Worm (Caenorhabditis elegans) whole organism, young adult: ENCODE measurements around the gene sup-9.
"Not testable (repeated sequence)": the region's sequence is repeated elsewhere in the genome, so short reads cannot be mapped to it uniquely, and the experiment has no call there.

Experiments
- B0261.1 ChIP-seq: sonication (generic microtip); optimal IDR thresholded peaks from 2 replicates; lab custom pipeline; 2016; ENCODE audit warnings: mild to moderate bottlenecking, missing genetic modification characterization, moderate library complexity, missing compliant biosample characterization
- B0336.3 ChIP-seq: fragments of 200-800 bp; sonication (Bioruptor generic); IDR thresholded peaks from 2 replicates; pipeline ENCODE4 v1.3.6; 2022; ENCODE audit warnings: missing genetic modification characterization, missing compliant biosample characterization
- F52B5.7 ChIP-seq: sonication (generic microtip); optimal IDR thresholded peaks from 2 replicates; lab custom pipeline; 2016; ENCODE audit warnings: mild to moderate bottlenecking, missing genetic modification characterization, missing compliant biosample characterization
- F57C9.4 ChIP-seq: sonication (generic microtip); optimal IDR thresholded peaks from 2 replicates; lab custom pipeline; 2017; ENCODE audit warnings: mild to moderate bottlenecking, missing genetic modification characterization, missing compliant biosample characterization
- Y53G8AR.9 ChIP-seq: fragments of 200-800 bp; sonication (Bioruptor generic); conservative IDR thresholded peaks from 2 replicates; pipeline ENCODE4 v1.3.6; 2022; ENCODE audit warnings: missing genetic modification reagents, missing genetic modification characterization, missing compliant biosample characterization
- Y56A3A.18 ChIP-seq: fragments of 200-800 bp; sonication (Bioruptor generic); IDR thresholded peaks from 2 replicates; pipeline ENCODE4 v1.3.6; 2022; ENCODE audit warnings: missing genetic modification reagents, missing genetic modification characterization, missing compliant biosample characterization
- aptf-2 ChIP-seq: fragments of 200-800 bp; sonication (Bioruptor generic); conservative IDR thresholded peaks from 2 replicates; pipeline ENCODE4 v1.3.6; 2022; ENCODE audit warnings: missing genetic modification reagents, missing genetic modification characterization, missing compliant biosample characterization
- atf-7 ChIP-seq: sonication (generic microtip); optimal IDR thresholded peaks from 2 replicates; lab custom pipeline; 2017; ENCODE audit warnings: mild to moderate bottlenecking, missing genetic modification characterization, missing compliant biosample characterization
- athp-1 ChIP-seq: sonication (generic microtip); optimal IDR thresholded peaks from 2 replicates; lab custom pipeline; 2017; ENCODE audit warnings: mild to moderate bottlenecking, missing genetic modification characterization, missing compliant biosample characterization
- attf-3 ChIP-seq: fragments of 200-800 bp; sonication (Bioruptor generic); conservative IDR thresholded peaks from 2 replicates; pipeline ENCODE4 v1.3.6; 2022; ENCODE audit warnings: missing genetic modification reagents, missing genetic modification characterization, missing compliant biosample characterization
- attf-5 ChIP-seq: fragments of 200-800 bp; sonication (Bioruptor generic); optimal IDR thresholded peaks from 2 replicates; lab custom pipeline; 2018; ENCODE audit warnings: mild to moderate bottlenecking, missing genetic modification characterization, missing compliant biosample characterization
- cebp-2 ChIP-seq: fragments of 200-800 bp; sonication (Bioruptor generic); IDR thresholded peaks from 2 replicates; pipeline ENCODE4 v1.3.6; 2022; ENCODE audit warnings: missing genetic modification characterization, missing compliant biosample characterization
- ceh-27 ChIP-seq: fragments of 200-800 bp; sonication (Bioruptor generic); optimal IDR thresholded peaks from 2 replicates; lab custom pipeline; 2018; ENCODE audit warnings: mild to moderate bottlenecking, missing genetic modification characterization, moderate library complexity, missing compliant biosample characterization
- ceh-79 ChIP-seq: sonication (generic microtip); optimal IDR thresholded peaks from 2 replicates; lab custom pipeline; 2017; ENCODE audit warnings: mild to moderate bottlenecking, missing genetic modification characterization, missing compliant biosample characterization
- chd-7 ChIP-seq: sonication (generic microtip); optimal IDR thresholded peaks from 2 replicates; lab custom pipeline; 2016; ENCODE audit warnings: mild to moderate bottlenecking, missing genetic modification characterization, moderate library complexity, missing compliant biosample characterization
- die-1 ChIP-seq: sonication (generic microtip); optimal IDR thresholded peaks from 2 replicates; lab custom pipeline; 2016; ENCODE audit warnings: missing genotype, mild to moderate bottlenecking, missing genetic modification characterization, missing compliant biosample characterization
- dox-1 ChIP-seq: fragments of 200-800 bp; sonication (Bioruptor generic); IDR thresholded peaks from 2 replicates; pipeline ENCODE4 v1.3.6; 2022; ENCODE audit warnings: missing genetic modification reagents, missing genetic modification characterization, missing compliant biosample characterization
- efl-1 ChIP-seq: fragments of 150-350 bp; optimal IDR thresholded peaks from 2 replicates; lab custom pipeline; 2014; ENCODE audit warnings: missing biosample characterization, missing genetic modification reagents, missing genetic modification characterization
- egl-18 ChIP-seq: fragments of 200-800 bp; sonication (Bioruptor generic); IDR thresholded peaks from 2 replicates; pipeline ENCODE4 v1.3.6; 2022; ENCODE audit warnings: missing genetic modification reagents, missing genetic modification characterization, missing compliant biosample characterization
- ekl-4 ChIP-seq: fragments of 200-800 bp; sonication (Bioruptor generic); IDR thresholded peaks from 2 replicates; pipeline ENCODE4 v1.3.6; 2022; ENCODE audit warnings: missing genetic modification reagents, missing genetic modification characterization, missing compliant biosample characterization
- gei-17 ChIP-seq: fragments of 200-800 bp; sonication (Bioruptor generic); optimal IDR thresholded peaks from 2 replicates; lab custom pipeline; 2018; ENCODE audit warnings: mild to moderate bottlenecking, missing genetic modification characterization, missing compliant biosample characterization
- hmg-20 ChIP-seq: fragments of 200-800 bp; sonication (Bioruptor generic); IDR thresholded peaks from 2 replicates; pipeline ENCODE4 v1.3.6; 2022; ENCODE audit warnings: missing genetic modification reagents, missing genetic modification characterization, missing compliant biosample characterization
- let-607 ChIP-seq, 2 experiments: fragments of 200-800 bp in 1 of 2; sonication (Bioruptor generic) in 1 of 2; sonication (generic microtip) in 1 of 2; optimal IDR thresholded peaks; 2 replicates each; lab custom pipeline; 2016 to 2018; ENCODE audit warnings: mild to moderate bottlenecking in 2 of 2, missing compliant biosample characterization in 2 of 2, missing genetic modification characterization in 2 of 2, moderate library complexity in 2 of 2, missing genotype in 1 of 2
- lin-26 ChIP-seq: fragments of 200-800 bp; sonication (Bioruptor generic); IDR thresholded peaks from 2 replicates; pipeline ENCODE4 v1.3.6; 2022; ENCODE audit warnings: missing genetic modification reagents, missing genetic modification characterization, missing compliant biosample characterization
- lin-35 ChIP-seq, 3 experiments: fragments of 150-350 bp in 2 of 3; sonication (generic microtip) in 1 of 3; optimal IDR thresholded peaks; 2 replicates each; lab custom pipeline; 2014 to 2018; ENCODE audit warnings: missing biosample characterization in 3 of 3, missing genetic modification characterization in 3 of 3, missing genetic modification reagents in 3 of 3
- lir-1 ChIP-seq: fragments of 200-800 bp; sonication (Bioruptor generic); conservative IDR thresholded peaks from 2 replicates; pipeline ENCODE4 v1.3.6; 2022; ENCODE audit warnings: missing genetic modification reagents, missing genetic modification characterization, missing compliant biosample characterization
- madf-6 ChIP-seq: fragments of 200-800 bp; sonication (Bioruptor generic); IDR thresholded peaks from 2 replicates; pipeline ENCODE4 v1.3.6; 2022; ENCODE audit warnings: missing genetic modification reagents, missing genetic modification characterization, missing compliant biosample characterization
- madf-8 ChIP-seq: fragments of 200-800 bp; sonication (Bioruptor generic); conservative IDR thresholded peaks from 2 replicates; pipeline ENCODE4 v1.3.6; 2022; ENCODE audit warnings: missing genetic modification reagents, missing genetic modification characterization, missing compliant biosample characterization
- mxl-1 ChIP-seq: sonication (generic microtip); optimal IDR thresholded peaks from 2 replicates; lab custom pipeline; 2016; ENCODE audit warnings: missing genetic modification characterization, missing compliant biosample characterization
- nhr-27 ChIP-seq: fragments of 200-800 bp; sonication (Bioruptor generic); optimal IDR thresholded peaks from 2 replicates; lab custom pipeline; 2018; ENCODE audit warnings: mild to moderate bottlenecking, missing genetic modification characterization, moderate library complexity, missing compliant biosample characterization
- nhr-80 ChIP-seq: sonication (generic microtip); optimal IDR thresholded peaks from 2 replicates; lab custom pipeline; 2016; ENCODE audit warnings: missing genetic modification characterization, missing compliant biosample characterization
- sea-2 ChIP-seq: fragments of 200-800 bp; sonication (Bioruptor generic); IDR thresholded peaks from 2 replicates; pipeline ENCODE4 v1.3.6; 2022; ENCODE audit warnings: missing genetic modification characterization, missing compliant biosample characterization
- snpc-1.1 ChIP-seq: sonication (generic microtip); optimal IDR thresholded peaks from 2 replicates; lab custom pipeline; 2017; ENCODE audit warnings: missing genetic modification characterization, mild to moderate bottlenecking, missing compliant biosample characterization, antibody characterized with exemption, moderate library complexity, missing genotype, missing genetic modification reagents; ENCODE audit not compliant: insufficient read depth
- snpc-1.3 ChIP-seq: sonication (generic microtip); optimal IDR thresholded peaks from 2 replicates; lab custom pipeline; 2017; ENCODE audit warnings: missing genetic modification characterization, mild to moderate bottlenecking, missing compliant biosample characterization, antibody characterized with exemption, moderate library complexity, missing genotype, missing genetic modification reagents; ENCODE audit not compliant: insufficient read depth
- snpc-4 ChIP-seq, 5 experiments: fragments of 150-350 bp in 1 of 5; sonication (generic microtip) in 4 of 5; optimal IDR thresholded peaks; 2 replicates each; lab custom pipeline; 2014 to 2018; ENCODE audit warnings: missing genetic modification characterization in 5 of 5, missing biosample characterization in 3 of 5, antibody characterized with exemption in 2 of 5, mild to moderate bottlenecking in 2 of 5, missing compliant biosample characterization in 2 of 5, missing genotype in 2 of 5, moderate library complexity in 2 of 5, missing genetic modification reagents in 1 of 5
- tbp1 ChIP-seq: fragments of 200-800 bp; sonication (Bioruptor generic); optimal IDR thresholded peaks from 2 replicates; lab custom pipeline; 2018; ENCODE audit warnings: mild to moderate bottlenecking, missing genetic modification characterization, missing compliant biosample characterization
- ztf-28 ChIP-seq: fragments of 200-800 bp; sonication (Bioruptor generic); IDR thresholded peaks from 2 replicates; pipeline ENCODE4 v1.3.6; 2022; ENCODE audit warnings: missing genetic modification reagents, missing genetic modification characterization, missing compliant biosample characterization
- ztf-6 ChIP-seq: fragments of 200-800 bp; sonication (Bioruptor generic); IDR thresholded peaks from 2 replicates; pipeline ENCODE4 v1.3.6; 2022; ENCODE audit warnings: missing genetic modification reagents, missing genetic modification characterization, missing compliant biosample characterization

Gene sup-9

ce11 chrII:2688616-2689015, 1.8 kb upstream of the sup-9 start, which contains the start of gene nspf-2:
Gene nspf-2 (plus strand): TSS chrII:2688916.
- not testable (repeated sequence) for TF ChIP-seq attf-5; gei-17 (GFP tag; lab: Kevin White, UChicago); Y53G8AR.9
- TF ChIP-seq, all 124 proteins: peak for 0; not testable (repeated sequence) for 124

ce11 chrII:2684783-2685182, 2.0 kb downstream of the sup-9 start:
- TF ChIP-seq ceh-27 (GFP tag; lab: Kevin White, UChicago) (no peak), ceh-79 (no peak), snpc-1.1 (tag; lab: Kevin White, UChicago) (no peak), B0336.3 (GFP tag; lab: Robert Waterston, UW) (no peak), chd-7 (no peak), lir-1 (GFP tag; lab: Robert Waterston, UW) (no peak), ztf-6 (GFP tag; lab: Robert Waterston, UW) (no peak), hmg-20 (GFP tag; lab: Robert Waterston, UW) (no peak), die-1 (no peak), ztf-28 (GFP tag; lab: Robert Waterston, UW) (no peak), gei-17 (GFP tag; lab: Kevin White, UChicago) (no peak), F52B5.7 (no peak), egl-18 (GFP tag; lab: Robert Waterston, UW) (no peak), cebp-2 (GFP tag; lab: Robert Waterston, UW) (no peak), B0261.1 (tag; lab: Kevin White, UChicago) (no peak), nhr-27 (no peak), let-607 (tag; optimal IDR thresholded peaks at IDR 0.05; lab: Kevin White, UChicago) (no peak), lin-35 (GFP tag; optimal IDR thresholded peaks at IDR 0.05; lab: Kevin White, UChicago) (no peak), attf-3 (GFP tag; lab: Robert Waterston, UW) (no peak), tbp1 (GFP tag; lab: Kevin White, UChicago) (no peak)
- TF ChIP-seq, all 124 proteins: peak for 0

- TF ChIP-seq F57C9.4 (tag; lab: Kevin White, UChicago) (no peak), sea-2 (GFP tag; lab: Robert Waterston, UW) (no peak), mxl-1 (tag; lab: Kevin White, UChicago) (no peak), Y56A3A.18 (GFP tag; lab: Robert Waterston, UW) (no peak)
Measured at ce11 chrII:2684208-2684607, 2.6 kb downstream of the sup-9 start, which contains the start of gene ceh-87. Gene ceh-87 (minus strand): TSS chrII:2684308.

ce11 chrII:2681118-2681517, 5.7 kb downstream of the sup-9 start, which contains the start of gene F34D6.1:
Gene F34D6.1 (minus strand): TSS chrII:2681218.
- no peak for TF ChIP-seq athp-1 (tag; lab: Kevin White, UChicago)
- TF ChIP-seq snpc-1.3 (tag; lab: Kevin White, UChicago) = no peak
- no peak for TF ChIP-seq Y56A3A.18 (GFP tag; lab: Robert Waterston, UW)

ce11 chrII:2677534-2678168, 9.2 kb downstream of the sup-9 start, which contains the start of gene F22E5.17:
Gene F22E5.17 (plus strand): TSS chrII:2678041.
- TF ChIP-seq dox-1 (GFP tag; lab: Robert Waterston, UW) (0 out of 2 replicates have a peak, but pooled peaks have one; percentile 17), madf-6 (peak; percentile 74), ekl-4 (GFP tag; lab: Robert Waterston, UW) (0 out of 2 replicates have a peak, but pooled peaks have one; percentile 10), aptf-2 (peak; percentile 77), Y56A3A.18 (GFP tag; lab: Robert Waterston, UW) (no peak), lin-26 (no peak), snpc-4 (GFP tag; optimal IDR thresholded peaks at IDR 0.05; lab: Kevin White, UChicago) (no peak), snpc-4 (tag; optimal IDR thresholded peaks at IDR 0.05; lab: Kevin White, UChicago) (peak in 1 of 4 experiments; percentile 36), nhr-80 (peak; percentile 84), madf-8 (GFP tag; lab: Robert Waterston, UW) (peak; percentile 62), gei-17 (GFP tag; lab: Kevin White, UChicago) (no peak), efl-1 (GFP tag; lab: Kevin White, UChicago) (peak; percentile 63), atf-7 (tag; lab: Kevin White, UChicago) (peak; percentile 36)
- TF ChIP-seq, all 124 proteins: peak for 9
